Worm (Caenorhabditis elegans) whole organism, L1 larva: ENCODE data around the gene srbc-39.

Experiments
- C04F5.9 ChIP-seq: sonication (generic microtip); optimal IDR thresholded peaks from 2 replicates; lab custom pipeline; 2016; ENCODE audit warnings: missing genetic modification characterization, missing compliant biosample characterization
- C16A3.4 ChIP-seq: fragments of 150-350 bp; optimal IDR thresholded peaks from 2 replicates; lab custom pipeline; 2014; ENCODE audit warnings: missing biosample characterization, missing genetic modification characterization
- C34B4.2 ChIP-seq: sonication (generic microtip); optimal IDR thresholded peaks from 2 replicates; lab custom pipeline; 2017; ENCODE audit warnings: mild to moderate bottlenecking, missing genetic modification characterization, missing compliant biosample characterization
- aha-1 ChIP-seq: fragments of 150-350 bp; optimal IDR thresholded peaks from 2 replicates; lab custom pipeline; 2014; ENCODE audit warnings: missing biosample characterization, missing genetic modification characterization
- alr-1 ChIP-seq: fragments of 200-800 bp; sonication (Bioruptor generic); optimal IDR thresholded peaks from 2 replicates; lab custom pipeline; 2018; ENCODE audit warnings: borderline replicate concordance, mild to moderate bottlenecking, missing genetic modification characterization, missing compliant biosample characterization
- aly-2 ChIP-seq: fragments of 150-350 bp; optimal IDR thresholded peaks from 2 replicates; lab custom pipeline; 2014; ENCODE audit warnings: missing biosample characterization, missing genetic modification characterization
- ama-1 ChIP-seq: fragments of 150-350 bp; optimal IDR thresholded peaks from 2 replicates; lab custom pipeline; 2014
- ceh-63 ChIP-seq: fragments of 200-800 bp; sonication (Bioruptor generic); optimal IDR thresholded peaks from 2 replicates; lab custom pipeline; 2018; ENCODE audit warnings: mild to moderate bottlenecking, missing genetic modification characterization, missing compliant biosample characterization
- ceh-88 ChIP-seq: fragments of 200-800 bp; sonication (Bioruptor generic); IDR thresholded peaks from 2 replicates; pipeline ENCODE4 v1.3.6; 2022; ENCODE audit warnings: missing genetic modification characterization, missing compliant biosample characterization
- dpl-1 ChIP-seq, 3 experiments: fragments of 150-350 bp in 2 of 3; sonication (generic microtip) in 1 of 3; optimal IDR thresholded peaks; 2 replicates each; lab custom pipeline; 2014 to 2017; ENCODE audit warnings: missing biosample characterization in 3 of 3, missing genetic modification characterization in 3 of 3, missing genetic modification reagents in 3 of 3
- dsc-1 ChIP-seq: sonication (generic microtip); optimal IDR thresholded peaks from 2 replicates; lab custom pipeline; 2016; ENCODE audit warnings: mild to moderate bottlenecking, missing genetic modification characterization, missing compliant biosample characterization
- efl-1 ChIP-seq, 4 experiments: fragments of 150-350 bp; optimal IDR thresholded peaks in 3 of 4; peaks in 1 of 4; 1 replicate in 1 of 4; 2 replicates in 3 of 4; lab custom pipeline; 2014; ENCODE audit warnings: missing biosample characterization in 2 of 4, missing genetic modification characterization in 2 of 4, missing genetic modification reagents in 2 of 4
- elt-2 ChIP-seq: sonication (generic microtip); optimal IDR thresholded peaks from 2 replicates; lab custom pipeline; 2016; ENCODE audit warnings: missing genetic modification characterization, mild to moderate bottlenecking, inconsistent platforms, missing compliant biosample characterization, missing genetic modification reagents
- elt-3 ChIP-seq, 6 experiments: fragments of 150-350 bp in 1 of 6; sonication (generic microtip); optimal IDR thresholded peaks; 2 replicates each; lab custom pipeline; 2017 to 2018; ENCODE audit warnings: missing biosample characterization in 6 of 6, missing genetic modification characterization in 6 of 6, inconsistent platforms in 1 of 6
- ets-5 ChIP-seq: fragments of 200-800 bp; sonication (Bioruptor generic); IDR thresholded peaks from 2 replicates; pipeline ENCODE4 v1.3.6; 2022; ENCODE audit warnings: missing genetic modification characterization, missing compliant biosample characterization
- fkh-4 ChIP-seq: sonication (generic microtip); optimal IDR thresholded peaks from 2 replicates; lab custom pipeline; 2016; ENCODE audit warnings: missing compliant biosample characterization, missing genetic modification characterization, borderline replicate concordance
- grh-1 ChIP-seq: fragments of 200-800 bp; sonication (Bioruptor generic); IDR thresholded peaks from 2 replicates; pipeline ENCODE4 v1.3.6; 2022; ENCODE audit warnings: missing genetic modification reagents, missing genetic modification characterization, missing compliant biosample characterization
- hlh-17 ChIP-seq: fragments of 200-800 bp; sonication (Bioruptor generic); optimal IDR thresholded peaks from 2 replicates; lab custom pipeline; 2018; ENCODE audit warnings: missing genetic modification characterization, mild to moderate bottlenecking, missing compliant biosample characterization, moderate library complexity, borderline replicate concordance
- isw-1 ChIP-seq: fragments of 200-800 bp; sonication (Bioruptor generic); IDR thresholded peaks from 2 replicates; pipeline ENCODE4 v1.3.6; 2022; ENCODE audit warnings: missing genetic modification characterization, missing compliant biosample characterization
- lin-35 ChIP-seq, 2 experiments: fragments of 150-350 bp; optimal IDR thresholded peaks; 2 replicates each; lab custom pipeline; 2014; ENCODE audit warnings: missing biosample characterization in 2 of 2, missing genetic modification characterization in 2 of 2, missing genetic modification reagents in 2 of 2
- lir-3 ChIP-seq: sonication (generic microtip); optimal IDR thresholded peaks from 2 replicates; lab custom pipeline; 2016; ENCODE audit warnings: mild to moderate bottlenecking, missing genetic modification characterization, moderate library complexity, missing compliant biosample characterization; ENCODE audit not compliant: poor library complexity
- lsy-2 ChIP-seq, 2 experiments: fragments of 150-350 bp; optimal IDR thresholded peaks; 2 replicates each; lab custom pipeline; 2014; ENCODE audit warnings: missing biosample characterization in 2 of 2, missing genetic modification characterization in 2 of 2
- mab-9 ChIP-seq: fragments of 200-800 bp; sonication (Bioruptor generic); IDR thresholded peaks from 2 replicates; pipeline ENCODE4 v1.3.6; 2022; ENCODE audit warnings: missing genetic modification reagents, missing genetic modification characterization, missing compliant biosample characterization
- nhr-19 ChIP-seq: fragments of 200-800 bp; sonication (Bioruptor generic); conservative IDR thresholded peaks from 2 replicates; pipeline ENCODE4 v1.3.6; 2022; ENCODE audit warnings: missing genetic modification characterization, missing compliant biosample characterization
- nhr-20 ChIP-seq: sonication (generic microtip); optimal IDR thresholded peaks from 2 replicates; lab custom pipeline; 2016; ENCODE audit warnings: mild to moderate bottlenecking, missing genetic modification characterization, missing compliant biosample characterization
- nhr-28 ChIP-seq: fragments of 150-350 bp; optimal IDR thresholded peaks from 2 replicates; lab custom pipeline; 2014; ENCODE audit warnings: missing biosample characterization, missing genetic modification characterization
- nhr-71 ChIP-seq: sonication (generic microtip); optimal IDR thresholded peaks from 2 replicates; lab custom pipeline; 2016; ENCODE audit warnings: mild to moderate bottlenecking, missing genetic modification characterization, moderate library complexity, missing compliant biosample characterization
- nhr-85 ChIP-seq: sonication (generic microtip); peaks from one replicate; lab custom pipeline; 2016; ENCODE audit warnings: missing genetic modification characterization, inconsistent platforms, missing compliant biosample characterization
- nhr-90 ChIP-seq: sonication (generic microtip); optimal IDR thresholded peaks from 2 replicates; lab custom pipeline; 2016; ENCODE audit warnings: mild to moderate bottlenecking, missing genetic modification characterization, missing compliant biosample characterization; ENCODE audit not compliant: poor library complexity
- pax-3 ChIP-seq: fragments of 200-800 bp; sonication (Bioruptor generic); optimal IDR thresholded peaks from 2 replicates; lab custom pipeline; 2018; ENCODE audit warnings: mild to moderate bottlenecking, missing genetic modification characterization, moderate library complexity, missing compliant biosample characterization
- rnt-1 ChIP-seq: sonication (generic microtip); optimal IDR thresholded peaks from 2 replicates; lab custom pipeline; 2016; ENCODE audit warnings: mild to moderate bottlenecking, missing genetic modification characterization, moderate library complexity, missing compliant biosample characterization
- skn-1 ChIP-seq: fragments of 150-350 bp; optimal IDR thresholded peaks from 2 replicates; lab custom pipeline; 2014; ENCODE audit warnings: missing biosample characterization, missing genetic modification characterization
- snu-23 ChIP-seq: sonication (generic microtip); optimal IDR thresholded peaks from 2 replicates; lab custom pipeline; 2016; ENCODE audit warnings: missing genetic modification characterization, missing compliant biosample characterization
- sptf-1 ChIP-seq: fragments of 150-350 bp; optimal IDR thresholded peaks from 2 replicates; lab custom pipeline; 2014; ENCODE audit warnings: missing biosample characterization, missing genetic modification characterization
- sup-37 ChIP-seq: fragments of 200-800 bp; sonication (Bioruptor generic); optimal IDR thresholded peaks from 2 replicates; lab custom pipeline; 2018; ENCODE audit warnings: mild to moderate bottlenecking, missing genetic modification characterization, missing compliant biosample characterization
- swsn-7 ChIP-seq: sonication (generic microtip); optimal IDR thresholded peaks from 2 replicates; lab custom pipeline; 2016; ENCODE audit warnings: missing genetic modification characterization, missing compliant biosample characterization
- tlp-1 ChIP-seq: fragments of 150-350 bp; optimal IDR thresholded peaks from 2 replicates; lab custom pipeline; 2014; ENCODE audit warnings: missing biosample characterization, missing genetic modification characterization
- unc-62 ChIP-seq: fragments of 150-350 bp; optimal IDR thresholded peaks from 2 replicates; lab custom pipeline; 2014; ENCODE audit warnings: missing biosample characterization, missing genetic modification reagents, missing genetic modification characterization
- vab-15 ChIP-seq: sonication (generic microtip); optimal IDR thresholded peaks from 2 replicates; lab custom pipeline; 2017; ENCODE audit warnings: missing genotype, mild to moderate bottlenecking, missing genetic modification characterization, missing compliant biosample characterization
- xbp-1 ChIP-seq: sonication (generic microtip); optimal IDR thresholded peaks from 2 replicates; lab custom pipeline; 2016; ENCODE audit warnings: missing genetic modification characterization, missing compliant biosample characterization

srbc-39 gene

ce11 chrV:724946-725806 is 16.3 kb downstream of the srbc-39 start:
- TF ChIP-seq efl-1 (optimal IDR thresholded peaks at IDR 0.05; lab: Kevin White, UChicago) (no peak), efl-1 (GFP tag; optimal IDR thresholded peaks at IDR 0.05 in 1 of 2; lab: Kevin White, UChicago) (peak in 1 of 2 experiments; percentile 84), ceh-88 (no peak), nhr-85 (tag; lab: Kevin White, UChicago) (peak; percentile 49), snu-23 (GFP tag; lab: Kevin White, UChicago) (peak; percentile 27), C16A3.4 (peak; percentile 32), nhr-28 (tag; lab: Kevin White, UChicago) (no peak), hlh-17 (no peak), sup-37 (GFP tag; lab: Kevin White, UChicago) (peak; percentile 5), ama-1 (lab: Kevin White, UChicago) (peak; percentile 92), isw-1 (GFP tag; lab: Robert Waterston, UW) (no peak), mab-9 (no peak), C04F5.9 (peak; percentile 31), skn-1 (no peak), vab-15 (no peak), xbp-1 (tag; lab: Kevin White, UChicago) (no peak), aly-2 (tag; lab: Kevin White, UChicago) (peak; percentile 34)

ce11 chrV:725807-726572 is 17.1 kb downstream of the srbc-39 start:
- peak in 1 of 6 experiments; percentile 38 for TF ChIP-seq elt-3 (tag; optimal IDR thresholded peaks at IDR 0.05; lab: Kevin White, UChicago)
- no peak for TF ChIP-seq unc-62 (GFP tag; lab: Kevin White, UChicago)
- TF ChIP-seq nhr-19 (GFP tag; lab: Robert Waterston, UW) = no peak
- no peak for TF ChIP-seq nhr-90
- no peak for TF ChIP-seq aha-1 (tag; lab: Kevin White, UChicago)
- peak; percentile 1 for TF ChIP-seq aly-2 (tag; lab: Kevin White, UChicago)
- TF ChIP-seq efl-1 (optimal IDR thresholded peaks at IDR 0.05; lab: Kevin White, UChicago) = no peak
- peak in 1 of 2 experiments; percentile 82 for TF ChIP-seq efl-1 (GFP tag; optimal IDR thresholded peaks at IDR 0.05 in 1 of 2; lab: Kevin White, UChicago)
- TF ChIP-seq elt-2 (tag; lab: Kevin White, UChicago) = no peak
- TF ChIP-seq lin-35 (GFP tag; optimal IDR thresholded peaks at IDR 0.05; lab: Kevin White, UChicago) = peak in 1 of 2 experiments; percentile 58
- peak; percentile 66 for TF ChIP-seq ama-1 (lab: Kevin White, UChicago)
- no peak for TF ChIP-seq xbp-1 (tag; lab: Kevin White, UChicago)
- TF ChIP-seq lir-3 (tag; lab: Kevin White, UChicago) = peak; percentile 7

ce11 chrV:726573-727483 is 17.9 kb downstream of the srbc-39 start:
- TF ChIP-seq nhr-85 (tag; lab: Kevin White, UChicago) (peak; percentile 48), C34B4.2 (no peak), sptf-1 (tag; lab: Kevin White, UChicago) (no peak), vab-15 (no peak), lsy-2 (tag; optimal IDR thresholded peaks at IDR 0.05; lab: Kevin White, UChicago) (peak in 1 of 2 experiments; percentile 25), dsc-1 (tag; lab: Kevin White, UChicago) (no peak), fkh-4 (tag; lab: Kevin White, UChicago) (no peak), ets-5 (GFP tag; lab: Robert Waterston, UW) (no peak), alr-1 (no peak), dpl-1 (GFP tag; optimal IDR thresholded peaks at IDR 0.05; lab: Kevin White, UChicago) (no peak), hlh-17 (no peak), xbp-1 (tag; lab: Kevin White, UChicago) (no peak), nhr-71 (tag; lab: Kevin White, UChicago) (peak; percentile 50), C04F5.9 (no peak), rnt-1 (peak; percentile 64), grh-1 (no peak), efl-1 (optimal IDR thresholded peaks at IDR 0.05; lab: Kevin White, UChicago) (no peak), efl-1 (GFP tag; optimal IDR thresholded peaks at IDR 0.05 in 1 of 2; lab: Kevin White, UChicago) (peak in 1 of 2 experiments; percentile 92), nhr-20 (tag; lab: Kevin White, UChicago) (peak; percentile 7), lir-3 (tag; lab: Kevin White, UChicago) (no peak), ama-1 (lab: Kevin White, UChicago) (peak; percentile 79), tlp-1 (tag; lab: Kevin White, UChicago) (no peak), skn-1 (no peak), nhr-19 (GFP tag; lab: Robert Waterston, UW) (peak; percentile 7), ceh-63 (GFP tag; lab: Kevin White, UChicago) (no peak), pax-3 (tag; lab: Kevin White, UChicago) (peak; percentile 22), swsn-7 (tag; lab: Kevin White, UChicago) (no peak)
